Worm (Caenorhabditis elegans) whole organism, young adult: ENCODE data around the gene spig-9.

Source experiments
- B0019.2 ChIP-seq: fragments of 200-800 bp; sonication (Bioruptor generic); conservative IDR thresholded peaks from 2 replicates; pipeline ENCODE4 v1.3.6; 2022; ENCODE audit warnings: missing genetic modification reagents, missing genetic modification characterization, missing compliant biosample characterization
- B0035.1 ChIP-seq: sonication (generic microtip); optimal IDR thresholded peaks from 2 replicates; lab custom pipeline; 2016; ENCODE audit warnings: missing genetic modification characterization, mild to moderate bottlenecking, missing compliant biosample characterization, missing genotype, missing genetic modification reagents
- C06A6.2 ChIP-seq: fragments of 200-800 bp; sonication (Bioruptor generic); conservative IDR thresholded peaks from 2 replicates; pipeline ENCODE4 v1.3.6; 2022; ENCODE audit warnings: missing genetic modification characterization, missing compliant biosample characterization
- D2030.7 ChIP-seq: fragments of 200-800 bp; sonication (Bioruptor generic); IDR thresholded peaks from 2 replicates; pipeline ENCODE4 v1.3.6; 2022; ENCODE audit warnings: missing genetic modification reagents, missing genetic modification characterization, missing compliant biosample characterization
- F37B4.10 ChIP-seq: fragments of 200-800 bp; sonication (Bioruptor generic); IDR thresholded peaks from 2 replicates; pipeline ENCODE4 v1.3.6; 2022; ENCODE audit warnings: missing genetic modification characterization, missing compliant biosample characterization
- F57A8.1 ChIP-seq: fragments of 200-800 bp; sonication (Bioruptor generic); optimal IDR thresholded peaks from 2 replicates; lab custom pipeline; 2018; ENCODE audit warnings: mild to moderate bottlenecking, missing genetic modification characterization, moderate library complexity, missing compliant biosample characterization
- K11D2.4 ChIP-seq: fragments of 200-800 bp; sonication (Bioruptor generic); IDR thresholded peaks from 2 replicates; pipeline ENCODE4 v1.3.6; 2022; ENCODE audit warnings: missing genetic modification reagents, missing genetic modification characterization, missing compliant biosample characterization
- Y79H2A.3 ChIP-seq: fragments of 200-800 bp; sonication (Bioruptor generic); conservative IDR thresholded peaks from 2 replicates; pipeline ENCODE4 v1.3.6; 2022; ENCODE audit warnings: missing genetic modification reagents, missing genetic modification characterization, missing compliant biosample characterization
- aptf-3 ChIP-seq: fragments of 200-800 bp; sonication (Bioruptor generic); IDR thresholded peaks from 2 replicates; pipeline ENCODE4 v1.3.6; 2022; ENCODE audit warnings: missing genetic modification characterization, missing compliant biosample characterization
- athp-1 ChIP-seq: sonication (generic microtip); optimal IDR thresholded peaks from 2 replicates; lab custom pipeline; 2017; ENCODE audit warnings: mild to moderate bottlenecking, missing genetic modification characterization, missing compliant biosample characterization
- attf-3 ChIP-seq: fragments of 200-800 bp; sonication (Bioruptor generic); conservative IDR thresholded peaks from 2 replicates; pipeline ENCODE4 v1.3.6; 2022; ENCODE audit warnings: missing genetic modification reagents, missing genetic modification characterization, missing compliant biosample characterization
- attf-6 ChIP-seq: fragments of 200-800 bp; sonication (Bioruptor generic); IDR thresholded peaks from 2 replicates; pipeline ENCODE4 v1.3.6; 2022; ENCODE audit warnings: missing genetic modification reagents, missing genetic modification characterization, missing compliant biosample characterization
- cebp-1 ChIP-seq, 2 experiments: fragments of 200-800 bp in 1 of 2; sonication (Bioruptor generic) in 1 of 2; sonication (generic microtip) in 1 of 2; IDR thresholded peaks in 1 of 2; optimal IDR thresholded peaks in 1 of 2; 2 replicates each; pipeline versions ENCODE4 v1.3.6 to Lab custom; 2017 to 2022; ENCODE audit warnings: missing compliant biosample characterization in 2 of 2, missing genetic modification characterization in 2 of 2, mild to moderate bottlenecking in 1 of 2, missing genetic modification reagents in 1 of 2, moderate library complexity in 1 of 2
- ceh-100 ChIP-seq: fragments of 200-800 bp; sonication (Bioruptor generic); IDR thresholded peaks from 2 replicates; pipeline ENCODE4 v1.3.6; 2022; ENCODE audit warnings: missing genetic modification reagents, missing genetic modification characterization, missing compliant biosample characterization
- ceh-79 ChIP-seq: sonication (generic microtip); optimal IDR thresholded peaks from 2 replicates; lab custom pipeline; 2017; ENCODE audit warnings: mild to moderate bottlenecking, missing genetic modification characterization, missing compliant biosample characterization
- chd-7 ChIP-seq: sonication (generic microtip); optimal IDR thresholded peaks from 2 replicates; lab custom pipeline; 2016; ENCODE audit warnings: mild to moderate bottlenecking, missing genetic modification characterization, moderate library complexity, missing compliant biosample characterization
- egl-18 ChIP-seq: fragments of 200-800 bp; sonication (Bioruptor generic); IDR thresholded peaks from 2 replicates; pipeline ENCODE4 v1.3.6; 2022; ENCODE audit warnings: missing genetic modification reagents, missing genetic modification characterization, missing compliant biosample characterization
- ets-4 ChIP-seq: fragments of 200-800 bp; sonication (Bioruptor generic); optimal IDR thresholded peaks from 2 replicates; lab custom pipeline; 2018; ENCODE audit warnings: mild to moderate bottlenecking, missing genetic modification characterization, missing compliant biosample characterization
- hlh-12 ChIP-seq: sonication (generic microtip); optimal IDR thresholded peaks from 2 replicates; lab custom pipeline; 2016; ENCODE audit warnings: missing genetic modification characterization, missing compliant biosample characterization
- hsf-1 ChIP-seq: fragments of 200-800 bp; sonication (Bioruptor generic); IDR thresholded peaks from 2 replicates; pipeline ENCODE4 v1.3.6; 2022; ENCODE audit warnings: missing genetic modification reagents, missing genetic modification characterization, missing compliant biosample characterization
- let-526 ChIP-seq: fragments of 200-800 bp; sonication (Bioruptor generic); IDR thresholded peaks from 2 replicates; pipeline ENCODE4 v1.3.6; 2022; ENCODE audit warnings: missing genetic modification reagents, missing genetic modification characterization, missing compliant biosample characterization
- lin-35 ChIP-seq, 3 experiments: fragments of 150-350 bp in 2 of 3; sonication (generic microtip) in 1 of 3; optimal IDR thresholded peaks; 2 replicates each; lab custom pipeline; 2014 to 2018; ENCODE audit warnings: missing biosample characterization in 3 of 3, missing genetic modification characterization in 3 of 3, missing genetic modification reagents in 3 of 3
- lsl-1 ChIP-seq: fragments of 200-800 bp; sonication (Bioruptor generic); optimal IDR thresholded peaks from 2 replicates; lab custom pipeline; 2018; ENCODE audit warnings: mild to moderate bottlenecking, missing genetic modification characterization, moderate library complexity, missing compliant biosample characterization
- madf-3 ChIP-seq: fragments of 200-800 bp; sonication (Bioruptor generic); IDR thresholded peaks from 2 replicates; pipeline ENCODE4 v1.3.6; 2022; ENCODE audit warnings: missing genetic modification reagents, missing genetic modification characterization, missing compliant biosample characterization
- madf-6 ChIP-seq: fragments of 200-800 bp; sonication (Bioruptor generic); IDR thresholded peaks from 2 replicates; pipeline ENCODE4 v1.3.6; 2022; ENCODE audit warnings: missing genetic modification reagents, missing genetic modification characterization, missing compliant biosample characterization
- nfya-2 ChIP-seq: fragments of 200-800 bp; sonication (Bioruptor generic); IDR thresholded peaks from 2 replicates; pipeline ENCODE4 v1.3.6; 2022; ENCODE audit warnings: missing genetic modification reagents, missing genetic modification characterization, missing compliant biosample characterization
- nhr-120 ChIP-seq: fragments of 200-800 bp; sonication (Bioruptor generic); IDR thresholded peaks from 2 replicates; pipeline ENCODE4 v1.3.6; 2022; ENCODE audit warnings: missing genetic modification characterization, missing compliant biosample characterization
- nhr-179 ChIP-seq: sonication (generic microtip); optimal IDR thresholded peaks from 2 replicates; lab custom pipeline; 2016; ENCODE audit warnings: mild to moderate bottlenecking, missing genetic modification characterization, missing compliant biosample characterization
- nhr-80 ChIP-seq: sonication (generic microtip); optimal IDR thresholded peaks from 2 replicates; lab custom pipeline; 2016; ENCODE audit warnings: missing genetic modification characterization, missing compliant biosample characterization
- pha-4 ChIP-seq: fragments of 150-350 bp; sonication (generic microtip); optimal IDR thresholded peaks from 2 replicates; lab custom pipeline; 2014; ENCODE audit warnings: missing biosample characterization, missing genetic modification reagents, missing genetic modification characterization
- repo-1 ChIP-seq: sonication (generic microtip); optimal IDR thresholded peaks from 2 replicates; lab custom pipeline; 2017; ENCODE audit warnings: mild to moderate bottlenecking, missing genetic modification characterization, missing compliant biosample characterization
- sdz-38 ChIP-seq: sonication (generic microtip); optimal IDR thresholded peaks from 2 replicates; lab custom pipeline; 2016; ENCODE audit warnings: missing genotype, missing genetic modification characterization, missing compliant biosample characterization
- snpc-3.4 ChIP-seq: sonication (generic microtip); optimal IDR thresholded peaks from 2 replicates; lab custom pipeline; 2017; ENCODE audit warnings: missing genetic modification characterization, mild to moderate bottlenecking, missing compliant biosample characterization, antibody characterized with exemption, moderate library complexity, missing genotype, missing genetic modification reagents
- tbx-9 ChIP-seq: sonication (generic microtip); optimal IDR thresholded peaks from 2 replicates; lab custom pipeline; 2016; ENCODE audit warnings: borderline replicate concordance, missing genetic modification characterization, inconsistent platforms, missing compliant biosample characterization
- tlf-1 ChIP-seq: fragments of 200-800 bp; sonication (Bioruptor generic); optimal IDR thresholded peaks from 2 replicates; lab custom pipeline; 2018; ENCODE audit warnings: mild to moderate bottlenecking, missing genetic modification characterization, missing compliant biosample characterization
- ztf-22 ChIP-seq: fragments of 200-800 bp; sonication (Bioruptor generic); optimal IDR thresholded peaks from 2 replicates; lab custom pipeline; 2018; ENCODE audit warnings: mild to moderate bottlenecking, missing genetic modification characterization, moderate library complexity, missing compliant biosample characterization

The spig-9 gene

ce11 chrV:13638040-13638439 is 26.4 kb upstream of the spig-9 start:
- TF ChIP-seq aptf-3 (GFP tag; lab: Robert Waterston, UW) (no peak), sdz-38 (tag; lab: Kevin White, UChicago) (no peak), Y79H2A.3 (GFP tag; lab: Robert Waterston, UW) (no peak), B0035.1 (no peak), nhr-80 (tag; lab: Kevin White, UChicago) (peak; percentile 68), ets-4 (peak; percentile 21)

ce11 chrV:13636411-13636810 is 24.7 kb upstream of the spig-9 start:
- TF ChIP-seq K11D2.4 = no peak
- TF ChIP-seq D2030.7 (GFP tag; lab: Robert Waterston, UW) = no peak
- TF ChIP-seq lin-35 (GFP tag; optimal IDR thresholded peaks at IDR 0.05; lab: Kevin White, UChicago) = no peak
- TF ChIP-seq hlh-12 = no peak

ce11 chrV:13634149-13634548 is 22.5 kb upstream of the spig-9 start, which contains the start of gene H37A05.2:
Gene H37A05.2, minus strand, starts transcription at chrV:13634249.
- TF ChIP-seq snpc-3.4 (tag; lab: Kevin White, UChicago) (no peak), nhr-120 (no peak), C06A6.2 (GFP tag; lab: Robert Waterston, UW) (no peak), F57A8.1 (GFP tag; lab: Kevin White, UChicago) (no peak), nhr-179 (no peak), pha-4 (no peak)

- no peak for TF ChIP-seq cebp-1 (GFP tag; IDR thresholded peaks at IDR 0.05; lab: Robert Waterston, UW)
- TF ChIP-seq cebp-1 (tag; optimal IDR thresholded peaks at IDR 0.05; lab: Kevin White, UChicago) = peak; percentile 7
- TF ChIP-seq ceh-79 (tag; lab: Kevin White, UChicago) = no peak
Measured at ce11 chrV:13627103-13627623, 15.5 kb upstream of the spig-9 start, which contains the start of gene sde-2. Gene sde-2, plus strand, starts transcription at chrV:13627573.

ce11 chrV:13625517-13626097 is 13.9 kb upstream of the spig-9 start, which contains the start of the genes nduv-2 and F53F4.12:
Gene nduv-2, minus strand, starts transcription at chrV:13625567.
Gene F53F4.12, plus strand, starts transcription at chrV:13626047.
- TF ChIP-seq attf-3 (GFP tag; lab: Robert Waterston, UW) = peak; percentile 88
- TF ChIP-seq nfya-2 (GFP tag; lab: Robert Waterston, UW) = no peak
- TF ChIP-seq, all 124 proteins: peak for 1

- TF ChIP-seq let-526 (GFP tag; lab: Robert Waterston, UW) (no peak), ztf-22 (no peak), ceh-100 (GFP tag; lab: Robert Waterston, UW) (0 out of 2 replicates have a peak, but pooled peaks have one; percentile 24), egl-18 (GFP tag; lab: Robert Waterston, UW) (no peak), lsl-1 (peak; percentile 8), madf-6 (GFP tag; lab: Robert Waterston, UW) (peak; percentile 50), athp-1 (no peak), tlf-1 (GFP tag; lab: Kevin White, UChicago) (peak; percentile 18), chd-7 (tag; lab: Kevin White, UChicago) (peak; percentile 2), B0019.2 (no peak), hsf-1 (GFP tag; lab: Robert Waterston, UW) (peak; percentile 49; the same call in 1 of the 2 replicates), madf-3 (GFP tag; lab: Robert Waterston, UW) (0 out of 2 replicates have a peak, but pooled peaks have one; percentile 73), tbx-9 (tag; lab: Kevin White, UChicago) (no peak), F37B4.10 (GFP tag; lab: Robert Waterston, UW) (no peak), attf-6 (GFP tag; lab: Robert Waterston, UW) (0 out of 2 replicates have a peak, but pooled peaks have one; percentile 34), repo-1 (tag; lab: Kevin White, UChicago) (no peak)
Measured at ce11 chrV:13624424-13624823, 12.7 kb upstream of the spig-9 start, which contains the start of gene F53F4.11. Gene F53F4.11, minus strand, starts transcription at chrV:13624524.
